Fruit fly (Drosophila melanogaster) whole organism, embryonic: Measurements from ENCODE around the gene Clbn.
A peak's percentile ranks its signal among the peaks of the same experiment; 100 is the strongest.

Source experiments
- ATbp ChIP-seq: fragments of 200-800 bp; sonication (Bioruptor generic); optimal IDR thresholded peaks from 2 replicates; lab custom pipeline; 2017; ENCODE audit warnings: missing biosample characterization, mild to moderate bottlenecking, missing genetic modification characterization, missing genetic modification reagents
- Atf-2 ChIP-seq: fragments of 200-800 bp; sonication (Bioruptor generic); optimal IDR thresholded peaks from 2 replicates; lab custom pipeline; 2016; ENCODE audit warnings: missing biosample characterization, missing genetic modification characterization
- Atf6 ChIP-seq: fragments of 200-800 bp; sonication (Bioruptor generic); IDR thresholded peaks from 2 replicates; pipeline ENCODE4 v1.3.6; 2022; ENCODE audit warnings: missing biosample characterization, missing genetic modification characterization
- CG10543 ChIP-seq: fragments of 200-800 bp; sonication (Bioruptor generic); optimal IDR thresholded peaks from 3 replicates; lab custom pipeline; 2017; ENCODE audit warnings: missing biosample characterization, mild to moderate bottlenecking, missing genetic modification characterization, moderate library complexity
- CG10565 ChIP-seq: fragments of 200-800 bp; sonication (Bioruptor generic); optimal IDR thresholded peaks from 3 replicates; lab custom pipeline; 2016; ENCODE audit warnings: missing biosample characterization, mild to moderate bottlenecking, missing genetic modification characterization
- CG11398 ChIP-seq: fragments of 200-800 bp; sonication (Bioruptor generic); optimal IDR thresholded peaks from 2 replicates; lab custom pipeline; 2016; ENCODE audit warnings: missing biosample characterization, missing genetic modification characterization
- CG11560 ChIP-seq: fragments of 200-800 bp; sonication (Bioruptor generic); IDR thresholded peaks from 3 replicates; pipeline ENCODE4 v1.3.6; 2022; ENCODE audit warnings: missing biosample characterization, missing genetic modification characterization
- CG12659 ChIP-seq: fragments of 200-800 bp; sonication (Bioruptor generic); optimal IDR thresholded peaks from 3 replicates; lab custom pipeline; 2017; ENCODE audit warnings: mild to moderate bottlenecking, missing biosample characterization, missing genetic modification reagents, missing genetic modification characterization
- CG13123 ChIP-seq: fragments of 200-800 bp; sonication (Bioruptor generic); optimal IDR thresholded peaks from 2 replicates; lab custom pipeline; 2016; ENCODE audit warnings: missing biosample characterization, missing genetic modification characterization
- CG13287 ChIP-seq: fragments of 200-800 bp; sonication (Bioruptor generic); IDR thresholded peaks from 2 replicates; pipeline ENCODE4 v1.3.6; 2022; ENCODE audit warnings: missing biosample characterization, missing genetic modification characterization; ENCODE audit not compliant: partially characterized antibody
- CG1602 ChIP-seq: fragments of 200-800 bp; sonication (Bioruptor generic); optimal IDR thresholded peaks from 3 replicates; lab custom pipeline; 2016; ENCODE audit warnings: missing biosample characterization, missing genetic modification characterization
- CG16863 ChIP-seq: fragments of 200-800 bp; sonication (Bioruptor generic); optimal IDR thresholded peaks from 3 replicates; lab custom pipeline; 2016; ENCODE audit warnings: missing biosample characterization, missing genetic modification characterization
- CG17186 ChIP-seq: fragments of 200-800 bp; sonication (Bioruptor generic); optimal IDR thresholded peaks from 3 replicates; lab custom pipeline; 2017; ENCODE audit warnings: missing biosample characterization, missing genetic modification reagents, missing genetic modification characterization
- CG17359 ChIP-seq: fragments of 200-800 bp; sonication (Bioruptor generic); optimal IDR thresholded peaks from 3 replicates; lab custom pipeline; 2018; ENCODE audit warnings: missing biosample characterization, mild to moderate bottlenecking, missing genetic modification characterization, moderate library complexity
- CG18619 ChIP-seq: fragments of 200-800 bp; sonication (Bioruptor generic); optimal IDR thresholded peaks from 3 replicates; lab custom pipeline; 2017; ENCODE audit warnings: missing biosample characterization, mild to moderate bottlenecking, missing genetic modification characterization
- CG2202 ChIP-seq: fragments of 200-800 bp; sonication (Bioruptor generic); optimal IDR thresholded peaks from 2 replicates; lab custom pipeline; 2018; ENCODE audit warnings: missing biosample characterization, mild to moderate bottlenecking, missing genetic modification characterization
- CG31441 ChIP-seq: fragments of 200-800 bp; sonication (Bioruptor generic); IDR thresholded peaks from 2 replicates; pipeline ENCODE4 v1.3.6; 2022; ENCODE audit warnings: missing biosample characterization, missing genetic modification characterization
- CG4707 ChIP-seq: fragments of 200-800 bp; sonication (Bioruptor generic); optimal IDR thresholded peaks from 2 replicates; lab custom pipeline; 2018; ENCODE audit warnings: missing biosample characterization, mild to moderate bottlenecking, missing genetic modification characterization, moderate library complexity
- CG6254 ChIP-seq: fragments of 200-800 bp; sonication (Bioruptor generic); optimal IDR thresholded peaks from 3 replicates; lab custom pipeline; 2017; ENCODE audit warnings: mild to moderate bottlenecking, missing biosample characterization, missing genetic modification reagents, missing genetic modification characterization
- CG6654 ChIP-seq: fragments of 200-800 bp; sonication (Bioruptor generic); optimal IDR thresholded peaks from 2 replicates; lab custom pipeline; 2017; ENCODE audit warnings: missing biosample characterization, mild to moderate bottlenecking, missing genetic modification characterization
- CG6689 ChIP-seq: fragments of 200-800 bp; sonication (Bioruptor generic); IDR thresholded peaks from 2 replicates; pipeline ENCODE4 v1.3.6; 2022; ENCODE audit warnings: missing biosample characterization, missing genetic modification characterization
- CG7786 ChIP-seq: fragments of 200-800 bp; sonication (Bioruptor generic); optimal IDR thresholded peaks from 2 replicates; lab custom pipeline; 2016; ENCODE audit warnings: missing biosample characterization, missing genetic modification characterization
- H2.0 ChIP-seq: fragments of 200-800 bp; sonication (Bioruptor generic); IDR thresholded peaks from 2 replicates; pipeline ENCODE4 v1.3.6; 2022; ENCODE audit warnings: missing biosample characterization, missing genetic modification characterization
- Hey ChIP-seq: fragments of 200-800 bp; sonication (Bioruptor generic); optimal IDR thresholded peaks from 3 replicates; lab custom pipeline; 2018; ENCODE audit warnings: missing biosample characterization, mild to moderate bottlenecking, missing genetic modification characterization
- Hr39 ChIP-seq: fragments of >200 bp; optimal IDR thresholded peaks from 2 replicates; lab custom pipeline; 2017
- Meics ChIP-seq: fragments of 200-800 bp; sonication (Bioruptor generic); optimal IDR thresholded peaks from 2 replicates; lab custom pipeline; 2017; ENCODE audit warnings: missing biosample characterization, mild to moderate bottlenecking, missing genetic modification characterization
- Mrtf ChIP-seq: fragments of 200-800 bp; sonication (Bioruptor generic); IDR thresholded peaks from 3 replicates; pipeline ENCODE4 v1.3.6; 2022; ENCODE audit warnings: missing biosample characterization, missing genetic modification characterization
- NfI ChIP-seq: fragments of 200-800 bp; sonication (Bioruptor generic); optimal IDR thresholded peaks from 3 replicates; lab custom pipeline; 2018; ENCODE audit warnings: missing biosample characterization, mild to moderate bottlenecking, missing genetic modification characterization, moderate library complexity
- Rx ChIP-seq: fragments of 200-800 bp; sonication (Bioruptor generic); IDR thresholded peaks from 2 replicates; pipeline ENCODE4 v1.3.6; 2022; ENCODE audit warnings: missing biosample characterization, missing genetic modification characterization
- Sin3A ChIP-seq: fragments of >200 bp; optimal IDR thresholded peaks from 2 replicates; lab custom pipeline; 2018
- Sox102F ChIP-seq: fragments of 200-800 bp; sonication (Bioruptor generic); optimal IDR thresholded peaks from 2 replicates; lab custom pipeline; 2018; ENCODE audit warnings: missing biosample characterization, mild to moderate bottlenecking, missing genetic modification characterization, moderate library complexity
- Sry-δ ChIP-seq: fragments of 200-800 bp; sonication (Bioruptor generic); optimal IDR thresholded peaks from 2 replicates; lab custom pipeline; 2016; ENCODE audit warnings: missing biosample characterization, missing genetic modification characterization
- ab ChIP-seq: fragments of 200-800 bp; sonication (Bioruptor generic); optimal IDR thresholded peaks from 2 replicates; lab custom pipeline; 2016; ENCODE audit warnings: missing biosample characterization, missing genetic modification characterization
- ash1 ChIP-seq: fragments of 200-800 bp; sonication (Bioruptor generic); optimal IDR thresholded peaks from 2 replicates; lab custom pipeline; 2018; ENCODE audit warnings: missing biosample characterization, mild to moderate bottlenecking, missing genetic modification characterization
- caup ChIP-seq: fragments of 200-800 bp; sonication (Bioruptor generic); optimal IDR thresholded peaks from 3 replicates; lab custom pipeline; 2017; ENCODE audit warnings: missing biosample characterization, mild to moderate bottlenecking, missing genetic modification characterization, moderate library complexity; ENCODE audit not compliant: severe bottlenecking
- croc ChIP-seq: fragments of 200-800 bp; sonication (Bioruptor generic); conservative IDR thresholded peaks from 3 replicates; pipeline ENCODE4 v1.3.6; 2022; ENCODE audit warnings: missing biosample characterization, missing genetic modification characterization
- exex ChIP-seq: fragments of 200-800 bp; sonication (Bioruptor generic); optimal IDR thresholded peaks from 4 replicates; lab custom pipeline; 2018; ENCODE audit warnings: missing biosample characterization, mild to moderate bottlenecking, missing genetic modification characterization, moderate library complexity
- fd3F ChIP-seq: fragments of 200-800 bp; sonication (Bioruptor generic); optimal IDR thresholded peaks from 2 replicates; lab custom pipeline; 2018; ENCODE audit warnings: missing biosample characterization, mild to moderate bottlenecking, missing genetic modification characterization, moderate library complexity
- fu2 ChIP-seq: fragments of 200-800 bp; sonication (Bioruptor generic); optimal IDR thresholded peaks from 2 replicates; lab custom pipeline; 2016; ENCODE audit warnings: missing biosample characterization, missing genetic modification characterization
- hbn ChIP-seq: fragments of 200-800 bp; sonication (Bioruptor generic); IDR thresholded peaks from 2 replicates; pipeline ENCODE4 v1.3.6; 2022; ENCODE audit warnings: missing biosample characterization, missing genetic modification characterization; ENCODE audit not compliant: partially characterized antibody
- hkb ChIP-seq, 2 experiments: fragments of 200-800 bp in 1 of 2; fragments of >200 bp in 1 of 2; sonication (Bioruptor generic) in 1 of 2; IDR thresholded peaks in 1 of 2; optimal IDR thresholded peaks in 1 of 2; 2 replicates each; pipeline versions ENCODE4 v1.3.6 to Lab custom; 2017 to 2022; ENCODE audit warnings: missing biosample characterization in 1 of 2, missing genetic modification characterization in 1 of 2
- hth ChIP-seq: fragments of >200 bp; optimal IDR thresholded peaks from 2 replicates; lab custom pipeline; 2017; ENCODE audit warnings: inconsistent platforms
- kah ChIP-seq: fragments of 200-800 bp; sonication (Bioruptor generic); optimal IDR thresholded peaks from 2 replicates; lab custom pipeline; 2018; ENCODE audit warnings: missing biosample characterization, mild to moderate bottlenecking, missing genetic modification characterization
- kay ChIP-seq: fragments of 200-800 bp; sonication (Bioruptor generic); optimal IDR thresholded peaks from 2 replicates; lab custom pipeline; 2016; ENCODE audit warnings: missing biosample characterization, missing genetic modification characterization
- lab ChIP-seq: fragments of 200-800 bp; sonication (Bioruptor generic); optimal IDR thresholded peaks from 3 replicates; lab custom pipeline; 2017; ENCODE audit warnings: missing biosample characterization, missing genetic modification characterization, mild to moderate bottlenecking, moderate library complexity, missing genetic modification reagents
- lilli ChIP-seq: fragments of 200-800 bp; sonication (Bioruptor generic); optimal IDR thresholded peaks from 3 replicates; lab custom pipeline; 2016; ENCODE audit warnings: missing biosample characterization, missing genetic modification characterization
- nerfin-2 ChIP-seq: fragments of 200-800 bp; sonication (Bioruptor generic); IDR thresholded peaks from 2 replicates; pipeline ENCODE4 v1.3.6; 2022; ENCODE audit warnings: missing biosample characterization, missing genetic modification characterization; ENCODE audit not compliant: partially characterized antibody
- nmo ChIP-seq: fragments of 200-800 bp; sonication (Bioruptor generic); optimal IDR thresholded peaks from 2 replicates; lab custom pipeline; 2018; ENCODE audit warnings: missing biosample characterization, mild to moderate bottlenecking, missing genetic modification characterization, moderate library complexity
- p53 ChIP-seq: fragments of 200-800 bp; sonication (Bioruptor generic); optimal IDR thresholded peaks from 2 replicates; lab custom pipeline; 2016; ENCODE audit warnings: missing biosample characterization, missing genetic modification characterization
- repo ChIP-seq: fragments of 200-800 bp; sonication (Bioruptor generic); optimal IDR thresholded peaks from 2 replicates; lab custom pipeline; 2016; ENCODE audit warnings: missing biosample characterization, missing genetic modification characterization
- vnd ChIP-seq: fragments of 200-800 bp; sonication (Bioruptor generic); IDR thresholded peaks from 3 replicates; pipeline ENCODE4 v1.3.6; 2022; ENCODE audit warnings: missing biosample characterization, missing genetic modification characterization; ENCODE audit not compliant: partially characterized antibody
- zfh2 ChIP-seq: fragments of 200-800 bp; sonication (Bioruptor generic); optimal IDR thresholded peaks from 2 replicates; lab custom pipeline; 2016; ENCODE audit warnings: missing biosample characterization, missing genetic modification characterization

Gene Clbn

dm6 chr3R:25174244-25174643 lies 46.9 kb downstream of the Clbn start (continued):
- TF ChIP-seq Atf-2 (GFP tag; lab: Kevin White, UChicago), result peak; percentile 3
- no peak for TF ChIP-seq CG2202 (tag; lab: Kevin White, UChicago)
- no peak for TF ChIP-seq nerfin-2 (GFP tag; lab: Robert Waterston, UW)
- no peak for TF ChIP-seq CG10543 (GFP tag; lab: Kevin White, UChicago)
- no peak for TF ChIP-seq Atf6
- no peak for TF ChIP-seq Sox102F (GFP tag; lab: Kevin White, UChicago)
- TF ChIP-seq CG31441, result peak; percentile 49
- no peak for TF ChIP-seq repo
- no peak for TF ChIP-seq vnd (GFP tag; lab: Robert Waterston, UW)
- no peak for TF ChIP-seq kay (GFP tag; lab: Kevin White, UChicago)
- TF ChIP-seq CG17359 (tag; lab: Kevin White, UChicago), result peak; percentile 8
- TF ChIP-seq hbn, result no peak
- no peak for TF ChIP-seq ATbp (GFP tag; lab: Kevin White, UChicago)
- no peak for TF ChIP-seq kah
- TF ChIP-seq Hr39 (lab: Kevin White, UChicago), result no peak
- no peak for TF ChIP-seq ash1 (GFP tag; lab: Kevin White, UChicago)
- TF ChIP-seq CG10565, result no peak
- no peak for TF ChIP-seq exex
- no peak for TF ChIP-seq H2.0
- TF ChIP-seq CG6654 (GFP tag; lab: Kevin White, UChicago), result no peak
- no peak for TF ChIP-seq CG11398 (GFP tag; lab: Kevin White, UChicago)
- TF ChIP-seq croc (GFP tag; lab: Robert Waterston, UW), result no peak
- TF ChIP-seq CG13287 (GFP tag; lab: Robert Waterston, UW), result no peak
- TF ChIP-seq hkb (optimal IDR thresholded peaks at IDR 0.05; lab: Kevin White, UChicago), result no peak
- TF ChIP-seq hkb (GFP tag; IDR thresholded peaks at IDR 0.05; lab: Robert Waterston, UW), result no peak
- TF ChIP-seq hth, result no peak
- TF ChIP-seq CG17186 (GFP tag; lab: Kevin White, UChicago), result no peak
- no peak for TF ChIP-seq caup (GFP tag; lab: Kevin White, UChicago)
- no peak for TF ChIP-seq CG4707 (GFP tag; lab: Kevin White, UChicago)
- no peak for TF ChIP-seq Sry-δ (GFP tag; lab: Kevin White, UChicago)
- TF ChIP-seq CG6689 (GFP tag; lab: Robert Waterston, UW), result peak; percentile 50; the same call in 1 of the 2 replicates
- no peak for TF ChIP-seq CG18619 (GFP tag; lab: Kevin White, UChicago)
- no peak for TF ChIP-seq CG12659 (GFP tag; lab: Kevin White, UChicago)
- TF ChIP-seq lab (GFP tag; lab: Kevin White, UChicago), result no peak
- TF ChIP-seq Sin3A, result no peak
- no peak for TF ChIP-seq Meics (GFP tag; lab: Kevin White, UChicago)
- no peak for TF ChIP-seq p53
- TF ChIP-seq fd3F (GFP tag; lab: Kevin White, UChicago), result no peak
- no peak for TF ChIP-seq ab (GFP tag; lab: Kevin White, UChicago)
- TF ChIP-seq Mrtf (GFP tag; lab: Robert Waterston, UW), result no peak
- TF ChIP-seq NfI (GFP tag; lab: Kevin White, UChicago), result no peak
- no peak for TF ChIP-seq fu2 (GFP tag; lab: Kevin White, UChicago)
- no peak for TF ChIP-seq CG1602
- TF ChIP-seq zfh2 (GFP tag; lab: Kevin White, UChicago), result no peak
- no peak for TF ChIP-seq CG7786 (GFP tag; lab: Kevin White, UChicago)
- TF ChIP-seq CG16863 (GFP tag; lab: Kevin White, UChicago), result no peak
- TF ChIP-seq Rx, result no peak
- TF ChIP-seq nmo (GFP tag; lab: Kevin White, UChicago), result peak; percentile 41
- TF ChIP-seq CG13123 (GFP tag; lab: Kevin White, UChicago), result no peak
- TF ChIP-seq CG11560 (tag; lab: Robert Waterston, UW), result no peak
- no peak for TF ChIP-seq CG6254
- no peak for TF ChIP-seq Hey (tag; lab: Kevin White, UChicago)
- no peak for TF ChIP-seq lilli
